Worm (Caenorhabditis elegans): Measurements from ENCODE around the gene K02C4.3.

K02C4.3 gene

DNA sequence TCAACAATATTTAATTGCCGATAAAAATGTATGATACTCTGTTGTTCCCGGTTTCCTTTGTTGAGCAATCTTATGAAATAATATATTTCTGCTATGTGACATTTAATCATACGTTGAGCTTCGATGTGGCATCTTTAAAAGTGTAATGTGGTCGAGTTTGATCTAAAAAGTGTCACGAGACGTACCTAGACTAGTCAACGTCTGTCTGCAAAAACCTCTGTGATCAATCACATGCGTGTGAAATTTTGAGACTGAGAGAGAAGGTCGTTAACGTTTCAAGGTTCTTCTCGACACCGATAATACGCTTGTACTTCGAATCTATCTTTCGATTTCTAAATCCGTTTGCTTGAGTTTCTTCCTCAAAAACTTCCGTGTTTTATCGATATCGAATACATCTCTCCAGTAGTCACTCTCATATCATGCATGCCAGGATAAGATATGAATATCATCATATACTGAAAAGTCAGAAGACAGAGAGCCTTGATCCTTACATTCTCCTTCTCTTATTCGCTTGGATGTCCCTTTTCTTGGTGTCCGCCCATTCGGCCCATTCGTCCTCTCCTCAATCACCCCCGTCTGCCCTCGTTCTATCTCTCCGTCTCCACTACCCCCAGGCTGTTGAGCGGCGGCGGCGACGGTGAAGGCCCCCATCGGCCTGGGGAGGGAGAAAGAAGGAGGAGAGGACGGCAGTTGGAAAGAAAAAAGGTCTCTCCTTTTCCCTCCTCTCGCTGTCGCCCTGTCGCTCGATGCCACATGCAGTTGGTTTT, 41.8 kb upstream of the K02C4.3 start (continued):
- TF ChIP-seq lin-35 (GFP tag; optimal IDR thresholded peaks at IDR 0.05) = peak; percentile 19 to 75
- TF ChIP-seq ztf-4 (tag; optimal IDR thresholded peaks at IDR 0.05) = peak; percentile 57
- TF ChIP-seq swsn-7 (tag; optimal IDR thresholded peaks at IDR 0.05) = peak; percentile 27
- no peak for TF ChIP-seq Y116A8C.19 (tag; optimal IDR thresholded peaks at IDR 0.05; ENCODE audit: borderline replicate concordance)

DNA sequence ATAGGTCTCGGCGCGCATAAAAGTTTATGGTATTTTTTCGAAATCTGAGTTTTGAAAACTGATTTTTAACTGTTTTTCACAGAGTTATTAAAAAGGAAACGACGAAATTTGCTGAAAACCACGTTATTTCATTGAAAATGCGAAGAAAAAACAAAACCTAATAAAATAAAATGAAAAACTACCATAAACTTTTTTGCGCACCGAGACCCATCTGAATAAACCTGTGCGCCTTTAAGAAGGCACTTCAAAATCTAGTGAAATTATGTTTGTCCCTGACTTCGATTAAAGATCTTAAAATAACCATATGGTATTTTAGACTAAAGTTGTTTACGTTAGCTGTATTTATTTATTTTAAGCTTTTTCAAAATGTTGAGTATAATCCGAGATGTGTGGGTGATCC, 41.1 kb upstream of the K02C4.3 start:
- TF ChIP-seq tbx-2 (tag; optimal IDR thresholded peaks at IDR 0.05) (no peak), efl-1 (optimal IDR thresholded peaks at IDR 0.05) (no peak), efl-1 (GFP tag; optimal IDR thresholded peaks at IDR 0.05 in 1 of 2) (peak in 1 of 2 experiments; percentile 74), dpl-1 (GFP tag; optimal IDR thresholded peaks at IDR 0.05) (no peak), egl-27 (tag; optimal IDR thresholded peaks at IDR 0.05) (no peak), tlp-1 (tag; optimal IDR thresholded peaks at IDR 0.05) (no peak)

DNA sequence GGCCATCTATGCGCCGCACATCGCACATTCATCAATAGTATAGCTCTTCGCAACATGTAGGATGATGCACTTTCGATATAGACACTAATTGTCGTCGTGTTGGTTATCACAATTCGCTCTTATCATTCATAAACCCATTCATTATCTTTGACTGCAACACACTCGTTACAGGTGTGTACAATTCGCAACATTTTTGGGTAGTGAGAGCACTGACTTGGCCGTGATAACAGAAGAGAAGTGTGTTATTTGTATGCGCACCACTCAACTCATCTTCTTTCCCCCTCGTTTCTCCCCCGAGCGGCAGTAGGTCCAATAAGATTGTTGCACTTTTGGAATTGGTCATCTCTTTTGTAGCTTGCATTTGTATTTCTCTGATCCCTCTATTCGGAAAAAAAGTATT, 40.6 kb upstream of the K02C4.3 start:
- TF ChIP-seq lin-35 (GFP tag; optimal IDR thresholded peaks at IDR 0.05) (peak in 1 of 2 experiments; percentile 36), elt-2 (tag; optimal IDR thresholded peaks at IDR 0.05) (peak; percentile 68), nhr-76 (tag; optimal IDR thresholded peaks at IDR 0.05) (no peak), lsy-2 (tag; optimal IDR thresholded peaks at IDR 0.05) (peak in 1 of 2 experiments; percentile 4), lin-15B (tag; optimal IDR thresholded peaks at IDR 0.05) (no peak), lin-14 (GFP tag; optimal IDR thresholded peaks at IDR 0.05) (peak; percentile 7), nhr-28 (tag; optimal IDR thresholded peaks at IDR 0.05) (no peak), fos-1 (tag; optimal IDR thresholded peaks at IDR 0.05) (no peak), pqm-1 (tag; optimal IDR thresholded peaks at IDR 0.05) (peak; percentile 31), nhr-85 (tag) (peak; percentile 17), alr-1 (tag; optimal IDR thresholded peaks at IDR 0.05; ENCODE audit: borderline replicate concordance) (no peak)

DNA sequence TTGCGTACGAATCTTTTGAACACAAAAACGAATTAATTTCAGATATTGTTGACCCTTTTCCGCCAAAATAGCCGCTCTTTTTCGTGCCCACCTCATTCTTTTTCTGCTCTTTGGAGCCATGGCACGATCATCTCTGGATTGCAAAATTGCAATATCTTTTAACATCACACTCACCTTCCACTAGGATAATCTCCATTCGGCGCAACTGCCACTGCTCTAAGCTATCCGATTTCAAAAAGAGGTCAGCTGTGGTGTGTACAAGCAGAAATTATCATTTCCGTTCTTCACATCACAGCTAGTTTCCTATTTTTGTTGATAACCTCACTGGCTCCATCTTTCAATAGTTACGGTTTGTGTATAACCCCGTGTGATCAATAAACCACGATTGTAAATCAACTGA, 40.0 kb upstream of the K02C4.3 start:
- TF ChIP-seq rnt-1 (tag; optimal IDR thresholded peaks at IDR 0.05) (peak; percentile 19), aly-2 (tag; optimal IDR thresholded peaks at IDR 0.05) (no peak), tlp-1 (tag; optimal IDR thresholded peaks at IDR 0.05) (no peak), grh-1 (GFP tag; IDR thresholded peaks at IDR 0.05) (no peak), lin-14 (GFP tag; optimal IDR thresholded peaks at IDR 0.05) (no peak)

DNA sequence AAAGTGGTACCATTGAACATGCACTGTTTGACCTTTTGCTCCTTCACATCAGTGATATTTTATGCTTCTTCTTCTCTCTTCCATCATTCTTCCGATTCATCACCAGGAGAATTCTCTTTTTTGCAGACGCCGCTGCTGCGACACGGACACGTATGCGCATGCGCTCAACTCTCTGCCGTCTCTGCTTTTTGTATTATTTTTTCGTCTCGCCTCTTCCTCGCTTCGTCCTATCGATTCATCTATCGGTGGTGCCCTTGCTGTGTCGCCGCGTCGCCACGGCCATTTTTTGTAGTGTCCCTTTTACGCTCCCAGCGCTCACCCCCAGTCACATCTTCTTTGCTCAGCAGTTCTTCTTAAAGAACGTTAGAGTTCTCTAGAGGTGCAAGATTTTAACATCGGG, 39.5 kb upstream of the K02C4.3 start:
- TF ChIP-seq nhr-19 (GFP tag; conservative IDR thresholded peaks at IDR 0.05) (peak; percentile 8), mdl-1 (tag; optimal IDR thresholded peaks at IDR 0.05) (peak in 1 of 2 experiments; percentile 27), dsc-1 (tag; optimal IDR thresholded peaks at IDR 0.05) (peak; percentile 38), lin-14 (GFP tag; optimal IDR thresholded peaks at IDR 0.05) (peak; percentile 84), snu-23 (GFP tag; optimal IDR thresholded peaks at IDR 0.05) (peak; percentile 24), fkh-10 (GFP tag; optimal IDR thresholded peaks at IDR 0.05) (peak; percentile 7), nhr-47 (tag; optimal IDR thresholded peaks at IDR 0.05) (peak; percentile 45), skn-1 (tag; optimal IDR thresholded peaks at IDR 0.05) (peak; percentile 34), ztf-11 (tag; optimal IDR thresholded peaks at IDR 0.05) (peak in 1 of 2 experiments; percentile 12), egl-13 (tag; optimal IDR thresholded peaks at IDR 0.05) (peak; percentile 39), xbp-1 (tag; optimal IDR thresholded peaks at IDR 0.05) (peak; percentile 42), nhr-20 (tag; optimal IDR thresholded peaks at IDR 0.05) (peak; percentile 18), blmp-1 (tag; optimal IDR thresholded peaks at IDR 0.05) (peak; percentile 30), ces-1 (GFP tag; optimal IDR thresholded peaks at IDR 0.05) (no peak), aha-1 (tag; optimal IDR thresholded peaks at IDR 0.05) (no peak), ceh-82 (tag; optimal IDR thresholded peaks at IDR 0.05) (peak; percentile 29 to 77 (median 63)), lsy-2 (tag; optimal IDR thresholded peaks at IDR 0.05) (peak; percentile 45 to 85), fos-1 (tag; optimal IDR thresholded peaks at IDR 0.05) (peak; percentile 31), tlp-1 (tag; optimal IDR thresholded peaks at IDR 0.05) (no peak), rnt-1 (tag; optimal IDR thresholded peaks at IDR 0.05) (peak; percentile 52), unc-86 (tag; optimal IDR thresholded peaks at IDR 0.05) (peak; percentile 30), jun-1 (tag; optimal IDR thresholded peaks at IDR 0.05) (peak; percentile 1), unc-130 (tag; optimal IDR thresholded peaks at IDR 0.05) (no peak), swsn-7 (tag; optimal IDR thresholded peaks at IDR 0.05) (peak; percentile 57), nhr-71 (tag; optimal IDR thresholded peaks at IDR 0.05) (peak; percentile 64), lin-35 (GFP tag; optimal IDR thresholded peaks at IDR 0.05) (peak; percentile 40 to 41), mep-1 (tag; optimal IDR thresholded peaks at IDR 0.05) (peak; percentile 57), fkh-8 (tag; optimal IDR thresholded peaks at IDR 0.05) (peak; percentile 61)
